Worm (Caenorhabditis elegans): ENCODE results near the gene F33D4.6.

ce11 chrIV:7710824-7711223, 7.0 kb downstream of the F33D4.6 start, which contains the start of gene nhr-8:
- TF ChIP-seq pqm-1 (tag; optimal IDR thresholded peaks at IDR 0.05) = peak; percentile 98
- peak; percentile 51 for TF ChIP-seq ceh-28 (tag; optimal IDR thresholded peaks at IDR 0.05)
- peak; percentile 42 for TF ChIP-seq fos-1 (tag; optimal IDR thresholded peaks at IDR 0.05)
- TF ChIP-seq zag-1 (tag; optimal IDR thresholded peaks at IDR 0.05) = no peak
- TF ChIP-seq lin-15B (tag; optimal IDR thresholded peaks at IDR 0.05) = no peak

All from whole organism, L3 larva.